Fruit fly (Drosophila melanogaster): ENCODE results near the gene ERp44.

DNA sequence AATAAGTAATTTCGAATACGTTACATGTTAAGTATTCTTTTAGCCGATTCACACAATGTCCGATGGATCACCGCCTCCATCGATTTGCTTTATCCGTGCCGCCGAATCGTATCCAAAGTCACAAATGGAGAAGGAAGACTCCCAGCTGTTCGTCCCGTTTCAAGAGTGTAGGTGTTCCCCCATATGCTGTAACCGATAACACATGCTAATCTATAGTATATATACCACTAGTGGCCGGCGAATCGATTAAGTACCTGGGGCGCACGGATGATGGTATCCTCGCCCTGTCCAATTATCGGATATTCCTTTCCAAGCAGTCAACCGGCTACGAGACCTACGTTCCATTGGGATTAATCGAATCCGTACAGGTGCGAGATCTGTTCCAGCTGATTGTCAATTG, at the start of gene ERp44:
- no peak for TF ChIP-seq ind (GFP tag; optimal IDR thresholded peaks at IDR 0.05)
- no peak for TF ChIP-seq Drgx (GFP tag; IDR thresholded peaks at IDR 0.05)
- TF ChIP-seq Abd-B (GFP tag; optimal IDR thresholded peaks at IDR 0.05), result no peak
- TF ChIP-seq Ets65A (GFP tag), result no peak
- TF ChIP-seq Asciz (GFP tag; optimal IDR thresholded peaks at IDR 0.05), result no peak
- no peak for TF ChIP-seq CG34422 (GFP tag; IDR thresholded peaks at IDR 0.05)
- no peak for TF ChIP-seq Tbp (GFP tag; optimal IDR thresholded peaks at IDR 0.05)
- TF ChIP-seq sna (GFP tag; IDR thresholded peaks at IDR 0.05; ENCODE audit: partially characterized antibody), result no peak
- TF ChIP-seq ash1 (GFP tag; optimal IDR thresholded peaks at IDR 0.05), result no peak
- TF ChIP-seq CG10654 (GFP tag; optimal IDR thresholded peaks at IDR 0.05), result no peak
- no peak for TF ChIP-seq Doc3 (GFP tag; IDR thresholded peaks at IDR 0.05; ENCODE audit: partially characterized antibody)

Data from whole organism, embryonic.